Worm (Caenorhabditis elegans): Measurements from ENCODE around the gene Y71G10AR.4.

Gene Y71G10AR.4

DNA sequence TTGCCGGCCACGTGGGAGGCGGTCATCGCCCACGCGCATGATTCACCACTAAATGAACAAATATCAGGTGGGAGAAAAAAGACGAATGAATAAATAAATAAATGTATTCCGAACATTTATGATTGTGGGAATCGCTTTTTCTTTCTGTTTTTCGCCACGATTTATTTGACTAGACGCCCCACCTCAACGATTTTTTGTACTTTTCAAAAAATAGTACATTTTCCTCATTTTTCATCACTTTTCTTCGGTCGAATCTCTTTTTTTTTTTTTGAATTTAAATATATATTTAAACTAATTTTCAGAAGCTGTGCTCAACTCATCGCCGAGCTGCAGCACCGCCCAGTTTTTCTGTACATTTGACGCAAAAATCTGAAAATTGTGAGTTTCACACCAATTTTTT, 23.7 kb downstream of the Y71G10AR.4 start, which contains the start of gene fnip-2:
Gene fnip-2, plus strand, starts transcription at position 301 of the 400 bp plus-strand sequence.
- no peak for TF ChIP-seq lsy-12 (tag; optimal IDR thresholded peaks at IDR 0.05)
- no peak for TF ChIP-seq pqm-1 (tag; optimal IDR thresholded peaks at IDR 0.05)
- no peak for TF ChIP-seq aly-2 (tag; optimal IDR thresholded peaks at IDR 0.05)
- TF ChIP-seq unc-62 (GFP tag; optimal IDR thresholded peaks at IDR 0.05), result no peak
- TF ChIP-seq skn-1 (tag; optimal IDR thresholded peaks at IDR 0.05), result no peak

DNA sequence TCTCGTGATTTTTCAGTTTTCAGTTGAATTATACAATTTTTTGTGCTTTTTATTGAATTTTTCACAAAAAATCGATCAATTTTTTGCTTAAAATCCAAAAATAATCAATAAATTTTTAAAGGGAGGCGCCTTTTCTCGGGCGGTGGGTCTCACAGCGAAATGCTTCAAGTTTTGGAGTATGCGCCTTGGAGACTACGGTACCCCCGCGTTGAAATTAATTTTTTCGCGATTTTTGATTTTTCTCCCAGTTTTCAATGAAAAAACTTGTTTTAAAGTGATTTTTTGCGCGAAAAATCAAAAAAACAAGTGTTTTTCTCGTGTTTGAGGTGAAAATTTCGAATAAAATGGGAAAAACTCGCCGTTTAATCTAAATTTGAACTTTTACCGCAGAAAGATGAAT, 24.3 kb downstream of the Y71G10AR.4 start:
- TF ChIP-seq nhr-11 (tag; optimal IDR thresholded peaks at IDR 0.05) (no peak), pha-4 (tag; optimal IDR thresholded peaks at IDR 0.05) (no peak), ceh-16 (tag; optimal IDR thresholded peaks at IDR 0.05) (no peak), skn-1 (tag; optimal IDR thresholded peaks at IDR 0.05) (no peak), nhr-23 (tag; optimal IDR thresholded peaks at IDR 0.05) (no peak), ceh-28 (tag; optimal IDR thresholded peaks at IDR 0.05) (no peak), fos-1 (tag; optimal IDR thresholded peaks at IDR 0.05) (no peak), nhr-67 (tag; optimal IDR thresholded peaks at IDR 0.05) (no peak), jun-1 (tag; optimal IDR thresholded peaks at IDR 0.05) (no peak), eor-1 (tag; optimal IDR thresholded peaks at IDR 0.05) (no peak), tbx-2 (tag; optimal IDR thresholded peaks at IDR 0.05) (no peak), zag-1 (tag; optimal IDR thresholded peaks at IDR 0.05) (no peak), nhr-28 (tag; optimal IDR thresholded peaks at IDR 0.05) (no peak), ceh-9 (tag; optimal IDR thresholded peaks at IDR 0.05) (no peak), ZK546.5 (tag; optimal IDR thresholded peaks at IDR 0.05) (no peak), nfya-1 (tag; optimal IDR thresholded peaks at IDR 0.05; ENCODE audit: insufficient read depth) (no peak), ztf-11 (tag; optimal IDR thresholded peaks at IDR 0.05) (no peak)

DNA sequence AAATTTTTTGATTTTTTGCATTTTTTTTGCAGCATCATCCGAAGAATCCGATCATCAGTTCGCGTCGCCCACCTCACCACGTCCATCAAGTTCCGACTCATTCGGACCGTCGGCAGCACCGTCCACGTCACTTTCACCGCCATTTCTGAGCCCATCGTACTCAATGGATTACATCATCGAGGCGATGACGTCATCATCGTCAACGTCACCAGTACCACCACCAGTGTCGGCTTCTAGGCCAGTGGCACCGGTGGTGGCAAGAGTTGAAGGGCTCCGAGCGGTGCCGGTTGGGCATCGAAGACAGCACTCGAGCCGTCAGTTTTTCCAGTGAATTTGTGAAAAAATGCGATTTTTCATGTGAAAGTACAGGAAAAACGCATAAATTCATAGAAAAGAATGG, 24.8 kb downstream of the Y71G10AR.4 start:
- TF ChIP-seq ceh-16 (tag; optimal IDR thresholded peaks at IDR 0.05), result no peak
- no peak for TF ChIP-seq nhr-28 (tag; optimal IDR thresholded peaks at IDR 0.05)
- TF ChIP-seq pqm-1 (tag; optimal IDR thresholded peaks at IDR 0.05), result no peak
- no peak for TF ChIP-seq sea-2 (GFP tag; optimal IDR thresholded peaks at IDR 0.05)
- TF ChIP-seq nhr-43 (tag; optimal IDR thresholded peaks at IDR 0.05; ENCODE audit: poor library complexity, severe bottlenecking), result no peak
- no peak for TF ChIP-seq ZK546.5 (tag; optimal IDR thresholded peaks at IDR 0.05)
- no peak for TF ChIP-seq daf-12 (tag; optimal IDR thresholded peaks at IDR 0.05)
- TF ChIP-seq ceh-9 (tag; optimal IDR thresholded peaks at IDR 0.05), result no peak
- no peak for TF ChIP-seq lin-39 (tag; optimal IDR thresholded peaks at IDR 0.05)
- no peak for TF ChIP-seq nhr-76 (tag; optimal IDR thresholded peaks at IDR 0.05)
- no peak for TF ChIP-seq nhr-237 (tag; optimal IDR thresholded peaks at IDR 0.05)
- TF ChIP-seq ztf-4 (tag; optimal IDR thresholded peaks at IDR 0.05), result no peak
- no peak for TF ChIP-seq lin-15B (tag; optimal IDR thresholded peaks at IDR 0.05)
- TF ChIP-seq pha-4 (tag; optimal IDR thresholded peaks at IDR 0.05), result no peak
- no peak for TF ChIP-seq elt-2 (tag; optimal IDR thresholded peaks at IDR 0.05)
- no peak for TF ChIP-seq aly-2 (tag; optimal IDR thresholded peaks at IDR 0.05)

DNA sequence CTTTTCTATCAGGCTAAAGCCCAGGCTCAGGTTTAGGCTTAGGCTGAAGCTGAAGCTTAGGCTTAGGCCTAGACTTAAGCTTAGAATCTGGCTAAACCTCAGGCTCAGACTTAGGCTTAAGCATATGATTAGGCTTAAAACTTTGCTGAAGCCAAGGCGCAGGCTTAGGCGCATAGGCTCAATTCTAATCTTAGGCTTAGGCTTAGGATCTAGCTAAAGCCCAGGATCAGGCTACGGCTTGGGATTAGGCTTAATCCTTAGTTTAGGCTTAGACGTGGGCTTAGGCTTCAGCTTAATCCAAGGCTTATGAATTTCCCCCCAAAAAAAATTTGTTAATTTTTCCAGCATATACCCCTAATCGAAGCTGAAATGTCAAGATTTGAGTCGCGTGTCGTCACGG, 29.8 kb downstream of the Y71G10AR.4 start:
- TF ChIP-seq egl-27 (tag; optimal IDR thresholded peaks at IDR 0.05) (no peak), nfya-1 (tag; optimal IDR thresholded peaks at IDR 0.05; ENCODE audit: insufficient read depth) (no peak), nhr-77 (tag; optimal IDR thresholded peaks at IDR 0.05) (no peak), lin-15B (tag; optimal IDR thresholded peaks at IDR 0.05) (no peak), zag-1 (tag; optimal IDR thresholded peaks at IDR 0.05) (no peak), eor-1 (tag; optimal IDR thresholded peaks at IDR 0.05) (no peak), ceh-9 (tag; optimal IDR thresholded peaks at IDR 0.05) (no peak), fkh-10 (GFP tag; optimal IDR thresholded peaks at IDR 0.05) (no peak), mml-1 (tag; optimal IDR thresholded peaks at IDR 0.05) (no peak), nhr-11 (tag; optimal IDR thresholded peaks at IDR 0.05) (no peak), ZK546.5 (tag; optimal IDR thresholded peaks at IDR 0.05) (no peak), sea-2 (GFP tag; optimal IDR thresholded peaks at IDR 0.05) (no peak), nhr-25 (tag; optimal IDR thresholded peaks at IDR 0.05) (no peak), nhr-23 (tag; optimal IDR thresholded peaks at IDR 0.05) (no peak), ceh-16 (tag; optimal IDR thresholded peaks at IDR 0.05) (no peak), hmg-11 (tag; optimal IDR thresholded peaks at IDR 0.05) (no peak)
